Fruit fly (Drosophila melanogaster): ENCODE data around the gene Ccdc85.
A peak's percentile ranks its signal among the peaks of the same experiment; 100 is the strongest.

Gene Ccdc85

DNA sequence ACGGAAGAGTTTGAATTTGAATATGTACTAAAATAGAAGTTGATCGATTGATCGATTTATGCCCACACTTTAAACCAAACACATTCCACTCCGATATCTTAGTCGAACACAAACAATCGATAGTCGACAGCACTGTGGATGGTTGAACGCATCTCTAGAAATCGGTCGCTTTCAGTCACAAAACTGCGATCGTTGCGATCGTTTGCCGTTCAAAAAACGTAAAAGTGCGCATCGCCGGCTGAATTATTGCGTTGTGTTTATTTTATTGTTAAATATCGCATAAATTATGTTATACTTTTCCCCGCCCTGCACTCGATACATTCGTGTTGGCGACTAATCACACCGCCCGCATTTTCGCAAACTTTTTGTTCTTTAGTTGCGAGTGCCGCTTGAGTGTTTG, at the start of gene Ccdc85:
TSS of gene Ccdc85 (plus strand) at position 174 of the 400 bp plus-strand sequence.
- TF ChIP-seq usp (GFP tag; optimal IDR thresholded peaks at IDR 0.05) (no peak), Dll (optimal IDR thresholded peaks at IDR 0.05) (no peak), CG8478 (optimal IDR thresholded peaks at IDR 0.05) (no peak), psq (optimal IDR thresholded peaks at IDR 0.05) (no peak), EcR (GFP tag; optimal IDR thresholded peaks at IDR 0.05) (no peak), pan (optimal IDR thresholded peaks at IDR 0.05) (no peak)

DNA sequence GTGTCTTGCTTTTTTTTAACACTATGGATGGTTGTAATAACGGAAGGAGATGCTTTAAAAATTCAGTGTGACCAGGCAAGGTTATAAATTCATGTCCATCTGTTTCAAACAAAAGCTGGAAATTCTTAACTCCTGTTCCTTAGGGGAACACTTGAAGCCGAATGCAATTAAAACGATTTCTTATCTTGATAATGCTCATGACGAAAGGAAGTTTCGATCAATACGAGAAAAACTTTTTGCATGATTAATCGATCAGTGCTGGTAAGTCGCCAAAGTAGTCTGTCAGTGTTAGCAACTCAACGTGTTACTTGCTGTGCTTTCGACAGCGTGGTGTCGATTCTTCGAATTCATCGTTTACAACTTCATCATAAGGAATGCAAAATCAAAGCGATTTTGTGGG, 44.6 kb upstream of the Ccdc85 start, which contains the start of gene Rbp9:
TSS of gene Rbp9 (plus strand) at position 291 of the 400 bp plus-strand sequence.
- TF ChIP-seq EcR (GFP tag; optimal IDR thresholded peaks at IDR 0.05), result no peak

DNA sequence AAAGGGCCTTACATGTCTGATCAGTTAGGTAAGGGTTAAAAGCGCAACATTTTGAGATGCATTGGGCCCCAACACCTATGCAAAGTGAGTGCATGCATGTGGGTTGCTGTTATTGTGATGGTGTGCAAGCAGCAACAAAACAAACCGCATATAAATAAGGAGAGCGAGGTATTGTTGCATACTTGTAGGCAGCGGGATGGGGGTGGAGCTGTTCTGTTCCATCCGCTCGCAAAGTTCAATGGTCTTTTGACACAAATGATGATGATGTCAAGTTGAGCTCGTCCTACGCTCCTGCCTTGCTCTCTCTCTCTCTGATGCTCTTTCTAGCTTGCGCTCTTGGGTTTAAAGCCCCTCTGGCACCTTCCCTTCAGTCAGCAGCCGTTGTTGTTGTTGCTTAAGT, 43.4 kb upstream of the Ccdc85 start:
- TF ChIP-seq psq (optimal IDR thresholded peaks at IDR 0.05) (no peak), Dll (optimal IDR thresholded peaks at IDR 0.05) (peak; percentile 46), usp (GFP tag; optimal IDR thresholded peaks at IDR 0.05) (no peak), CG8478 (optimal IDR thresholded peaks at IDR 0.05) (peak; percentile 6), EcR (GFP tag; optimal IDR thresholded peaks at IDR 0.05) (peak in 1 of 2 experiments; percentile 90), pan (optimal IDR thresholded peaks at IDR 0.05) (no peak)

DNA sequence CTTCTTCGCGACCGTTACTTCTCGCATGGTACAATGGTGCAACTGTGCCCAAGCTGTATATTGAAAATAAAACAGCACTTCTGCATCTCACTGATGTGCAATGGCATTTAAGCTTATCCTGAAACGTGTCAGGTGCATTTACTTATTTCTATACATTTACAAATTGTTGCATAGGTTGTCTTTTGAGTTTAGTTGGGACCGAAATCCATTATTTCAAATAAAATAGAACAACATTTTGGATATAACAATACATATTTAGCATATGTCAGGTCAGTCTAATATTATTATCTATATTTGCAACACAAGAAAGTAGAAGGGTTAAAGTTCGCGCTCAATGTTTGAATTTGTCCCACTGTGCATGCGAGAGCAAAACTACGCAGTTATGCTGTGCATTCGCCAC, 42.7 kb upstream of the Ccdc85 start:
- TF ChIP-seq pan (optimal IDR thresholded peaks at IDR 0.05) (no peak), CG8478 (optimal IDR thresholded peaks at IDR 0.05) (no peak), Dll (optimal IDR thresholded peaks at IDR 0.05) (no peak), usp (GFP tag; optimal IDR thresholded peaks at IDR 0.05) (no peak), psq (optimal IDR thresholded peaks at IDR 0.05) (no peak)

DNA sequence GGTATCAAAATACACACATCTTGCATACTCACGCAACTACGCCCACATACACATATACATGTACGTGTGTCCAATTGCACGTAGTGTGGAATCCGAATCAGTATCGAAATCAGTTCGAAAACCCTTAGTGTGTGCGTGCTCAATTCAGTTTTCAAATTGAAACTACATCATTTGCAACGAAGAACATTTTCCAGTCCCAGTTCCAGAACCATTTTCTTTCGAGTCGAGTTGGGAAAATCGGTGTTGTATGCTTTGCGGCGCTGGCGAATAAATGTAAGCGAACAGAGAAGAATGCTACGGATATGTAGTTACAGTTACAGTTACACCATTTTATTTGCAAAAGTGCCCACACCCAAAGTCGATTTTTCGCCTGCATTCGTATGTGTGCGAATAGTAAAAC, 42.1 kb upstream of the Ccdc85 start:
- TF ChIP-seq Dll (optimal IDR thresholded peaks at IDR 0.05), result no peak

DNA sequence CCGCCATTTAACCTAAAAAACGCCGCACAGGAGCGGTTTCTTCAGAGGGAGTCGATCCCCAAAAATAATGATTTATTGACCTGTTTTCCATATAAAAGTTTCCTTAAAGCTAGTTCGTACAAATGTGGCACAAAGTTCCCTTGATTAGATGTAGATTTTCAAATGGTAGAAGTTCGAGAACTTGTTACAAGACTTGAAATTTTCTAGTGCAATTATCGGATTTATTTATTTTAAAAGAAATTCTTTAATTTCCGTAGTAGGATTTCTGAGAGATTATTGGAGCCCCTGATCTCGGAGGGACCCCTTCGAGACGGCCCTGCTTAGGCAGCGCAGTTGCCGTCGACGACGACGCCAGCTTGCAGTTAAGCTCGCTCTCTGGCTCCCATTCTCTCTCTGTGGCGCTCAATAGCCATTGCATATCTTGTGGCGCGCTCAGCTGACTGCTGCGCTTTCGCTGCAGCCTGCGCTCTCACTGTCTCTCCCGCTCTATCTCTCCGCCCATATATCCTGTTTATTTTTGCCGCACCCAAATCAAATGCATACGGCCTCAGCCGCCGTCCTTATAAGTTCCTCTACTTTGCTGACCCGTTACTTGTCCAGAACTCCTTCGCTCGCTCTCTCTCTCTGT, 41.4 kb upstream of the Ccdc85 start:
- TF ChIP-seq Dll (optimal IDR thresholded peaks at IDR 0.05), result no peak
- no peak for TF ChIP-seq psq (optimal IDR thresholded peaks at IDR 0.05)
- no peak for TF ChIP-seq usp (GFP tag; optimal IDR thresholded peaks at IDR 0.05)
- TF ChIP-seq EcR (GFP tag; optimal IDR thresholded peaks at IDR 0.05), result no peak

DNA sequence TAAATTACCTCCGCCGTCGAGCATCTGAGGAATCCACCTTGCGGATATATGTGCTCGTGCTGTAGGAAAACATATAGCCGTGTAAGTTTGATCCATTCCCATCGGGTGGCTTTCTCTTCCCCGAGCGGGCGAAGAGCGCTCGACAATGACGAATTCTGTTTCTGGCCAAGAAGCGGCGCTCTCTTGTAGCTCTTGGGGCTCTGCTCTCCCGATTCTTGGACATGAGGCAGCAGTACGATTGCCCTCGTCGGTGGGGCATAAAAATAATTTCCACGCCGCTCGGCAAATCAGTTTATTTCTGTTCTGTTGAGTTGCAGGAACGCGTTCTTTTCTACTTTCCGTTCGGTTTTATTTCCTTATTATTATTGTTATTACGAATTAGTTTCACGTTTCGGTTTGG, 40.2 kb upstream of the Ccdc85 start:
- no peak for TF ChIP-seq CG8478 (optimal IDR thresholded peaks at IDR 0.05)
- TF ChIP-seq psq (optimal IDR thresholded peaks at IDR 0.05), result no peak
- no peak for TF ChIP-seq EcR (GFP tag; optimal IDR thresholded peaks at IDR 0.05)
- no peak for TF ChIP-seq usp (GFP tag; optimal IDR thresholded peaks at IDR 0.05)
- TF ChIP-seq Dll (optimal IDR thresholded peaks at IDR 0.05), result no peak
- TF ChIP-seq pan (optimal IDR thresholded peaks at IDR 0.05), result no peak

DNA sequence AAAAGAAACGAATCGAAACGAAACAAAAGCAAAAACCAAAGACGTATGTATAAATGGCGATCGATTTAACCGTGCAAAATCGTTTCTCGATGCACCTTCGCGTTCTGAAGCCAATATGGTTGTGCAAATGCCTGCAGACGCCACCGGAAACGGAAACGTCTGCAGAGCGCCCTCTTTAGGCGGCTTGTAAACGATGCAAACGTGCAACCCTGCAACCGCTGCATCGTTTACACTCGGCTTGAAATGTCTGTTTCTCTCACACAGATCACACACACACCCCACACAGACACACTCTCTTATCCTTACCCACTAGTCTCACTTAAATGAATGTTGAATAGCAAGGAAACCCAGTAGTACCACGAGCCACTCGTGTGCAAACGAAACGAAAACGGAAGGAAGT, 32.2 kb upstream of the Ccdc85 start:
- TF ChIP-seq psq (optimal IDR thresholded peaks at IDR 0.05) (no peak), CG8478 (optimal IDR thresholded peaks at IDR 0.05) (no peak), Dll (optimal IDR thresholded peaks at IDR 0.05) (no peak), usp (GFP tag; optimal IDR thresholded peaks at IDR 0.05) (no peak), pan (optimal IDR thresholded peaks at IDR 0.05) (no peak), EcR (GFP tag; optimal IDR thresholded peaks at IDR 0.05) (no peak)

DNA sequence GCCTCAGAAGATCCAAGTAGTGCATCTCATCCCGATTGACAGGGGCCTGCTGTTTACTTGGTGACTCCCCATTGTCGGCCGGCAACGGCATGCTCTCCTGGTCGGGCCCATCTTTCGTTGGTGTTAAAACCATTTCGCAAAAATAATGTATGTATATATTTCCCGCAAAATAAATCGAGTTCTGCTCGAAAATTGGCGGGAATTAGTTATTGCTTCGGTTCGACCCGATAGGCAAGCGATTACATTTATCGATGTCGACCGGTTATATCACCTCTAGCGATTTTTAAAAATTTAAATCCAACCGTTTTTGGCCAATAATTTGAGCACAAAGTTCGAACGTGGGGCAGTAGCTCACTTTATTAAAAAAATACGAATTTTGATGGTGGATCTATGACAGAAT, 29.6 kb upstream of the Ccdc85 start, which contains the start of gene Ts:
TSS of gene Ts (minus strand) at position 201 of the 400 bp plus-strand sequence.
- TF ChIP-seq usp (GFP tag; optimal IDR thresholded peaks at IDR 0.05) (no peak), CG8478 (optimal IDR thresholded peaks at IDR 0.05) (no peak), Dll (optimal IDR thresholded peaks at IDR 0.05) (no peak), psq (optimal IDR thresholded peaks at IDR 0.05) (no peak), EcR (GFP tag; optimal IDR thresholded peaks at IDR 0.05) (no peak), pan (optimal IDR thresholded peaks at IDR 0.05) (no peak)

DNA sequence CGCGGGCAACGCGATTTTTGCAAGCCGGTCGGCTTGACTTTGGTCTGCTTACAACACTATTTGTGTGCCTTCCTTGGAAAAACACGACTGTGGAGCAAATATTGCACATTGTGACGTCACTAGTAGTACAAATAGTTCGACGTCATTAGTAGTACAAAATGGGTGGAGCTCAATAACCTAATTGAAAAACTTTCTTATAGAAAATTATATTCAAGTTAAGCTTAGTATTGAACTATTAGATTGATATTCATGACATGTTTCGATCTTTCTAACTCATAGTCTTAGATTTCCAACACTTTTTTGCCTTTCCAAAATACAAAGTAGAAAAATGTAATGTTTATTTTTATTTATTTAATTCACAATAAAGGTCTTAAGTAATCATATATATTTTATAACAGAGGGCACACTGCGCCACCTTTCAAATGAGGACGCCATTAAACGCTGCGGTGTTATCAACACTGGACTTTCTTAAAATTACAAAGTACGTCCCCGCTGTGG, 26.6 kb upstream of the Ccdc85 start, which contains the start of the genes Rrp1 and gammaTub23C:
TSS of gene Rrp1 (minus strand) at position 70 of the 498 bp plus-strand sequence.
TSS of gene gammaTub23C (plus strand) at position 453 of the 498 bp plus-strand sequence.
- TF ChIP-seq CG8478 (optimal IDR thresholded peaks at IDR 0.05) (no peak), pan (optimal IDR thresholded peaks at IDR 0.05) (no peak), EcR (GFP tag; optimal IDR thresholded peaks at IDR 0.05) (no peak), psq (optimal IDR thresholded peaks at IDR 0.05) (no peak), usp (GFP tag; optimal IDR thresholded peaks at IDR 0.05) (no peak), Dll (optimal IDR thresholded peaks at IDR 0.05) (no peak)

DNA sequence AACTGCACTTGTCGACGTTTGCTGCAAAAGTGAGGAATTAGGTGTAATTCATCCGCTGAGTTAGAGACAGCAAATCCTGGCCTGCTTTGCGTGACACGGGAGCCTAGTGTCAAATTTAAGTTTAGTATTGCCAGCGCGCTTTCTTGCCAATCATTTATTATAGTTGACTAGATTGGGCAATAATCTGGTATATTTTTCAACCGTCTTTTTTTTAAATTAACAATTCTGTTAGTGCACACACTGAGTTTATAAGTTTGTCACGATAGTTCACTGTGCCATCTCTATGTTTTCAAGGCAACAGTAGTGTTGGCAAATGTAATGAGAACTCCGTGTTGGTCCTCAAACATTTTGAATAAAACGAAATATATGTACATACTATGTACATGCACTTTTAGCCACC, 22.3 kb upstream of the Ccdc85 start, which contains the start of the genes CG9641 and CG3165:
TSS of gene CG9641 (minus strand) at position 34 of the 400 bp plus-strand sequence.
TSS of gene CG3165 (plus strand) at position 294 of the 400 bp plus-strand sequence.
- TF ChIP-seq psq (optimal IDR thresholded peaks at IDR 0.05), result no peak
- no peak for TF ChIP-seq CG8478 (optimal IDR thresholded peaks at IDR 0.05)
- TF ChIP-seq pan (optimal IDR thresholded peaks at IDR 0.05), result no peak
- TF ChIP-seq Dll (optimal IDR thresholded peaks at IDR 0.05), result no peak
- TF ChIP-seq usp (GFP tag; optimal IDR thresholded peaks at IDR 0.05), result no peak
- no peak for TF ChIP-seq EcR (GFP tag; optimal IDR thresholded peaks at IDR 0.05)

DNA sequence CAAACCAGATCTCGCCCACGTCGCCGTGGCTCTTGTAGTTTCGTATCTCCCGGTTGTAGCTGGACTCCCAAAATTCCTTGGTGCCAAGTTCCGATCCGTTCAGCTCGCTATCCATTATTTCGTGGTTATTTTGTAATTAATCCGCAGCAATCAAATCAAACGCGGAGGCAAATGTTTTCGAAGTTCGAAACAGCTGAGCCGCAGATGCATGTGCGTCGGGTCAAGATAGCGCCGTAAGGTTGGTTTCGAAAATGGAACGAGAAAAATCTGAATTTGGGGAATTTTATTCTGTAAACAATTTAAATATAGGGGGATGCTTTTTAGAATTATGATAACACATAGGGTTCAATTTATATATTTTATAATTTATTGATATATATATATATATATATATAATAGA, 20.0 kb upstream of the Ccdc85 start, which contains the start of gene CG9643:
TSS of gene CG9643 (minus strand) at position 198 of the 400 bp plus-strand sequence.
- TF ChIP-seq usp (GFP tag; optimal IDR thresholded peaks at IDR 0.05), result no peak
- TF ChIP-seq pan (optimal IDR thresholded peaks at IDR 0.05), result no peak
- TF ChIP-seq Dll (optimal IDR thresholded peaks at IDR 0.05), result no peak
- no peak for TF ChIP-seq CG8478 (optimal IDR thresholded peaks at IDR 0.05)
- TF ChIP-seq EcR (GFP tag; optimal IDR thresholded peaks at IDR 0.05), result no peak
- no peak for TF ChIP-seq psq (optimal IDR thresholded peaks at IDR 0.05)

DNA sequence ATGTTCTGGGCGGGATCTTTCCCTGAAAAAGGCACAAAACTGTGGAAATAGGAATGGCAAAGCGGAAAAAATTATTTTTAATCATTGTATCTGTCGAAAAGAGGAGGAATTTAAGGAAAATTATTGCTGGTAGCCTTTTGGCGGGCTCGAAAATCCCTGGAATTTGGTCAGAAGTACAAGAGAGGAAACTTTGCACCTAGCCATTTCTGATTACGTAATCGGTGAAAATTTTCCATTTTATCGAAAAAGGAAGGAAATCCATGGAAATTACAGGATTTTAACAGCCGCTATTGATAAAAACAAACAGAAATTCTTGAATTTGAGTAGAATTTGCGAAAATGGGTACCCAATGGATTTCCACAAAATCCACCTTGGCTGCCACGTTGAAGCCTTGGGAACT, 12.3 kb upstream of the Ccdc85 start:
- TF ChIP-seq EcR (GFP tag; optimal IDR thresholded peaks at IDR 0.05) (no peak), CG8478 (optimal IDR thresholded peaks at IDR 0.05) (no peak), usp (GFP tag; optimal IDR thresholded peaks at IDR 0.05) (no peak), Dll (optimal IDR thresholded peaks at IDR 0.05) (no peak), psq (optimal IDR thresholded peaks at IDR 0.05) (no peak), pan (optimal IDR thresholded peaks at IDR 0.05) (no peak)
